Fruit fly (Drosophila melanogaster) whole organism: Measurements from ENCODE around the gene PIG-K.

Experiments
- EcR ChIP-seq, 2 experiments: fragments of >200 bp; optimal IDR thresholded peaks; 2 replicates each; lab custom pipeline; 2017; ENCODE audit warnings: missing biosample characterization in 2 of 2, missing genetic modification characterization in 2 of 2, missing genetic modification reagents in 2 of 2
- pan ChIP-seq: fragments of >200 bp; optimal IDR thresholded peaks from 2 replicates; lab custom pipeline; 2017
- psq ChIP-seq: fragments of >200 bp; optimal IDR thresholded peaks from 2 replicates; lab custom pipeline; 2017
- usp ChIP-seq: fragments of >200 bp; optimal IDR thresholded peaks from 2 replicates; lab custom pipeline; 2017; ENCODE audit warnings: missing biosample characterization, missing genetic modification characterization, mixed read lengths

DNA sequence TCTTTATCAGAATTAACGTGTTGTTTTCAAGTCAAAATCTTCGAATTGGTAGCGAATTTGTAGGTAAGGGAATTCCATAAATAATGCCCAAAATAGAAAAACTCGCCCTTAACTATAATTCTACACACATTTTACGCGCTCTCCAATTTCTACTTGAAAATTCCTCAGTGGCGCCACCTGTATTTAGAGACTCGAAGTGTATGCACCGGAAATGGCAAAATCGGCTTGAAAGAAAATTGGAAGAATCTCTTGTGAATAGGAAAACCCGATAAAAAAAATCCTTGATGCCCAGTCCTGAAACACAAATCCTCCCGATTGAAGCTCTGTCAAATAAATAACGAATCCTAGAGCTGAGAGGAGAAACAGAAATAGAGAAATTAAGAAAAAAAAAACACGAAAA lies 3.3 kb downstream of the PIG-K start:
- no peak for TF ChIP-seq usp (GFP tag; lab: Kevin White, UChicago)
- TF ChIP-seq psq (lab: Kevin White, UChicago): no peak
- TF ChIP-seq pan: no peak
- no peak for TF ChIP-seq EcR (GFP tag; optimal IDR thresholded peaks at IDR 0.05; lab: Kevin White, UChicago)
